Worm (Caenorhabditis elegans) whole organism, dauer: ENCODE data around the gene R05G9R.1.

Experiments used
- unc-62 ChIP-seq: sonication (generic microtip); optimal IDR thresholded peaks from 2 replicates; lab custom pipeline; 2017; ENCODE audit warnings: missing biosample characterization, missing genetic modification reagents, missing genetic modification characterization

The R05G9R.1 gene

DNA sequence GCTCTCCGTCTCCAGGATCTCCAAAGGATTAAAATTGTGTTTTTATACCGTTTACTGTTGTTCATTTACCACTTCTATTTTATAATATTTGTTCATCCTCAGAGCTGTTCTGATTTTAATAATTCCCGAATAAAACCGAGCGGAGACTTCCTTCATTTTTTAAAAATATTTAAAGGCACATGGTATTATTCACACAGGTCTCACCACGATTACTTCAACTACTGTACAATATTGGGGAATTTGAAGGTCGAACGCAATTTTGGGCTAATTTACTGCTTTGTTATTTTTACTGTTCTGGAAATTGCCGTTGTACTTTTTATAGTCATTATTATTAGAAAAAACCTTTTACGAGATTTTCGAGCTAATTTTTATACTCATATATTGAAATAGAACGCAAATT lies 22.6 kb downstream of the R05G9R.1 start:
- TF ChIP-seq unc-62 (GFP tag; lab: Kevin White, UChicago), result no peak

DNA sequence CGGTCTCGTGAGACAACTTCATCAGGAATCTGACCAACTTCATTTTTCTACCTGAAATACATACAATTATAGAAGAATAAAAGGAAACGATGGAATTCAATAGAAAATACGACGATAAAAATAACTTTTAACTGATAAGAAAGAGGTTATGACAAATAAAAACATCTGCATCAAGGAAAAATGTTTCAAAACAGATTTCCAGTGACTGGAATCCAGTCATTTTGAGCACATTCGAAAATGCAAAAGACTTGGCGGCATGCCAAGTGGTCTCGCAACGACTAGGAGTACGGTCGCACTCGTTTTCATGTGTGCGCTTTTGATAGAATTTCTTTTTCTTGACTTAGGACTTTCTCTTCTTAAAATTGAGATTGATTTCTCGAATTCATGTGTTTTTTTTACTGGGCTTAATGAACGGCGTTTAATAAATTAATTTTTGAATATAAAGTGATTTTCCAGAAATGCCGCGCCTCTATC lies 24.1 kb downstream of the R05G9R.1 start, which contains the start of the genes snr-3 and rsp-5:
TSS of gene snr-3 (minus strand) at position 51 of the 474 bp plus-strand sequence.
TSS of gene rsp-5 (plus strand) at position 455 of the 474 bp plus-strand sequence.
- no peak for TF ChIP-seq unc-62 (GFP tag; lab: Kevin White, UChicago)

DNA sequence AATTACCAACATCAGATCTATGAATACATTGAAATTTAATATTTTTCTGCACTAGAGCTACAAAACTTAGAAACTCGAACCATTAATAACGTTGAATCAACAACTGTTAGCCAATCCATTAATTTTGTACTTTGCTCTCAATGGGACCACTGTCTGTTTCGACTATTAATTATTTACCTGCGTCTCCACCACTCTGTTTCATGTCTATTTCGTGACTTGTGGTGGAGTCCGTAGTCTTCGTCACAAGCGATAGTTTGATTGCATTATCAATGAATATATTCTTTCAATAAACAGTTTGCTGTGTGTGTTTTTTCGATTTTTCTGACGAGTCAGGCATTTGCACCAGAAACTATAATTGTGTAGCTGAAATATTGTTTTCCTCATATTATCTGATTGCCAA lies 27.5 kb downstream of the R05G9R.1 start:
- no peak for TF ChIP-seq unc-62 (GFP tag; lab: Kevin White, UChicago)

DNA sequence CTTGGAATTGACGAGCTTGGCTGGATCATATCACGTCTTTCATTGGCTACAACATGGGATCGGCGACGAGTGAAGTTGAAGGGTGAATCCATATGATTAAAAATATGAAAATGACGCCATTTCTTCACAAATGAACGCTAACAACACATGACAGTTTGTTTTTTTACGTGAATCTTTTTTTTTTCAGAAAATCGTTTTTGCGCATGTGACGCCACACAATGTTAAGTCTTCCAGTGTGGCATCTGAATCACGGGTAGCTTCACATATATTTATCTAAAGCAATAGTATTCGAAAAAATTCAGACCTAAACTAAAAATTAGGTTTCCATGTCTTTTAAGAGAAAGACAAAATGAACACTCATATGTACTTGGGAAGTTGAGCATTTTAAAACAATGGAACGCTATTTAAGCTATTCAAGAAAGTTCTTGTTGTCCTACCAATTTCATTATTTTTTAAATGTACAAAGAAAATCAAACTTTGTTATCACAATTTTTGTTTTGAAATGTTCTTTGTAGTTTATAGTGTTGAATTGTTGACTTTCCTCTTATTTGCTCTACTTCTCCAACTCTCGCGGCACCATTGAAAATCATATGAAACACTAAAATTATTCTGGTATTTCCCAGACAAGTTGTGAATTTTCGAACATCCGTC lies 28.8 kb downstream of the R05G9R.1 start, which contains the start of the genes lido-16 and plpp-1.2:
TSS of gene lido-16 (minus strand) at position 101 of the 651 bp plus-strand sequence.
TSS of gene plpp-1.2 (plus strand) at position 601 of the 651 bp plus-strand sequence.
- no peak for TF ChIP-seq unc-62 (GFP tag; lab: Kevin White, UChicago)

DNA sequence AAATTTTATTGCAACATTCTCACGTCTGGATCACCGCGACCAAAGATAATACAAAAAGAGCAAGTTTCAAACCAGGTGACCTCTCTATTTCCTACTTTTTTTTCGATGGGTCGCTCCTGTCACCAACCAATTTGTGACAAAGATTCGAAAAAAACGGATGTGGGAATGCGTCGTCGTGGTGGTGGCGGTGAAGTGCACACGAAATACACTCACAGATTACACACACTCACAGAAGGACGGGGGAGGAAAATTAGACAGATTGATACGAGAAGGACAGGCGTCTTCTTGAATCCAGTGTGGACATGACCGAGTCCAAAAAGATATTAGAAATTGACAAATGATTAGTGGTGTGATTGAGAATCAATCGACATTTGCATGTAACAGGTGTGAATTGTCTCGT lies 31.0 kb downstream of the R05G9R.1 start:
- no peak for TF ChIP-seq unc-62 (GFP tag; lab: Kevin White, UChicago)

DNA sequence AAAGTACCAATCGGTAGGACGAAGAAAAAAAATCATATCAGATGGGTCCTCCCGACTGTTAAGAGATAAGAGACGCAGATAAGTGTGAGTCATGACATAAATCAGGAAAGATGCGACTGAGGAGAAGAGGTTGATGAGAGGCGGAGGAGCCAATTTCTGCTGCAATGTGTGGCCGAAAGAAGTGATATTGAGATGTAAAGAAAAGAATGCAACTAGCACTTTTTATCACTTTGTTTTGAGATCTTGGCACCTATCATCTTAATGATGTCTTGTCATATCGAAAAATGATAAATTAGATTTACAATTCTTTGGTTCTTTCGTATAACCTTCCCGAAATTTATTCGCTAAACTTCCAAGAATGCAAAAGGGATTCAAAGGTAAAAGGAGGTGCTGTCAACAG lies 31.7 kb downstream of the R05G9R.1 start, which contains the start of gene del-10:
TSS of gene del-10 (minus strand) at position 24 of the 400 bp plus-strand sequence.
- TF ChIP-seq unc-62 (GFP tag; lab: Kevin White, UChicago), result no peak

DNA sequence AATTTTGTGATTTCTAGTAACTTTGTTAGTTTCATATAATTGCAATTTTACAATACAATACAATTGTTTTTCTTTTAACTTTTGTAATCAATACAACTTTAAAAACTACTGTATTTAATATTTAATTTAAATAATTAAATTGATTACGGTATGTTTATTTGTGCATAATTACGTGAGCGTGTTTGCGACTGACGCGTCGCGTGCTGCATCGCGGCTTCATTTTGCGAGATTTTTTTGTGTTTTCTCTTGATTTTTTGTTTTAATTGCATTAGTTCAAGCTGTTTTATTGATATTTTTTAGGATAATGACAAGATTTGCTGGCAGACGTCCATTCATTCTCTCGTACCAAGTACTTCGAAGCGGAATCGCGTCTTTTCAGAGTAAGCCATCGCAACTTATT lies 37.2 kb downstream of the R05G9R.1 start, which contains the start of gene T28D9.4:
TSS of gene T28D9.4 (plus strand) at position 301 of the 400 bp plus-strand sequence.
- no peak for TF ChIP-seq unc-62 (GFP tag; lab: Kevin White, UChicago)

DNA sequence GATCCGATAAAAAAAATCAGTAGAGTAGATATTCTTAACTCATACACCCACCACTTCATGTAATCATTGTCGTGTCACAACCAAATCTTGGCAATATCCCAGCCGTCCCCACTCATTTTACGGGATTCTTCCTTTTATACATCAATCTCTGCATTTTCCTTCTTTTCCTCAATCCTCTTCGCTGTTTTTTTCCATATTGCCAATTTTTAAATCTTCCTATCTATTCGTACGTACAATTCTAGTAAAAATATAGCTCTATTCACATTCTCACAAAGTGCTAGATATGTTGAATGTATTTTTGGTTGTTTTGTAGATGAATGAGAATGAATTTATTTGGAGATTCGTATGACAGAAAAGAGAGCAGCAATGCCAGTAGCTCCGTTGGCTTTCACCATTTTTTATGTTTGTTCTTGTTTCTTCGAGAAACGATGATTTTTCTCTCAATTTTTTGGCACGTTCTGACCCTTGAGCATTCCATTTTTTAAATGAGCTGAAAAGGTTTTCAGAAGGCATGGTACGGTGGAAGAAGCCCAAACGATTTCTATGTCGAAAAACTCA lies 38.6 kb downstream of the R05G9R.1 start, which contains the start of gene T28D9.16:
TSS of gene T28D9.16 (plus strand) at position 508 of the 558 bp plus-strand sequence.
- TF ChIP-seq unc-62 (GFP tag; lab: Kevin White, UChicago), result no peak

DNA sequence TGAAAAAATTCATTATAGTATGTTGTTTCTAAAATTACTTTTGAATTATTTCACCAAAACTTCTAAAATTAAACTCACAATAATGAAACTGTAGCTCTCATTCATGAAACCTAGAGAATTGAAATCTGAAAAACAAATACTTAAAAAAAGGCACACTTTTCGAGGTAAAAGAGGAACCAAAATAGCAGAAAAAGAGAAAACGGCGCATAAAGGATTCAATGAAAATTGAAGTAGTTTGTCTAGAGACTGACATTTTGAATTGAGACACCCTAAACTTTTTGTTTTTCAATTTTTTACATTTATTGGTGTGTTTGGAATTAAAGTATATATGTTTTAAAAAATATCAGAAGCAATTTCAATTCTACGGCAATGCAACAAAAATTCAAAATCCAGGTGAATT lies 42.8 kb downstream of the R05G9R.1 start, which contains the start of gene dgk-5:
TSS of gene dgk-5 (minus strand) at position 101 of the 400 bp plus-strand sequence.
- no peak for TF ChIP-seq unc-62 (GFP tag; lab: Kevin White, UChicago)

DNA sequence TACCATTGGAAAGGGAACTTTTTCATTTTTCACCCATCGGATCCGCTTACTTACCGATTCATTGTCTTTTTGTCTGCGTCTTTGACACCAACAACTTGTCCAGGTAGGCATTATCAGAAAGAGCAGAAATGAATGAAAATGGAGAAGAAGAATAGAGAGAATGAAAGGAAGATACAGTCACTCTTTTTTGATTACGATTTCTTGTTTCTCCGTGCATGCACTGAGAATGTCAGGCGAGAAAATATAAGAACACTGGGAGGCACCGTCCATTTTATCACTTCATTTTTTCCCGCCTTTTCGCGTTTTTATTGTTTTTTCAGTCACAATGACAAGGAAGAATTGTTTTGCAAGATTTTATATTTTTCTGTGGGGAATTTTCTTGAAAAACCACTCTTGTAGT lies 44.5 kb downstream of the R05G9R.1 start:
- TF ChIP-seq unc-62 (GFP tag; lab: Kevin White, UChicago), result no peak
